Fruit fly (Drosophila melanogaster) whole organism, adult: Measurements from ENCODE around the gene Arr1.

ENCODE experiments used
- CG1620 ChIP-seq: fragments of 200-800 bp; sonication (Bioruptor generic); optimal IDR thresholded peaks from 2 replicates; lab custom pipeline; 2016; ENCODE audit warnings: missing biosample characterization, missing genetic modification characterization
- tj ChIP-seq: fragments of 200-800 bp; sonication (Bioruptor generic); optimal IDR thresholded peaks from 3 replicates; lab custom pipeline; 2017; ENCODE audit warnings: missing biosample characterization, mild to moderate bottlenecking, missing genetic modification characterization, moderate library complexity

DNA sequence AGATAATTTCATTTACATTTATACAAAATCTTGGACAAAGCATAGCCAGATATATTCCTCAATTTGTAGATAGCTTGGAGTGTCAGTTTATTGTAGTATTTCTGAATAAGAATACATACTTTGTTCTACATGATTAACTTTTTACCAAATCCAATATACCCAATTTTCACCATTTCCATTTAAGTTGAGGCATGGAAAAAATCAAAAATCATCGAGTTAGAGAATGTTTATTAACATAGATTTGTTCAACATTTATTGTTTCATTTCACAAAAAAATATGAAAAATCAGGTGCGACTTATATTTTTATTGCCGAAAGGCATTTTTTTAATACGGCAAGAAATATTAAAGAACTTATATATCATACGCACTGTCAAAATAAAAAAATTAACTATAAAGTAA, 47.6 kb downstream of the Arr1 start, which contains the start of gene Grl36b:
- TF ChIP-seq tj (GFP tag; lab: Kevin White, UChicago): no peak
- no peak for TF ChIP-seq CG1620 (GFP tag; lab: Kevin White, UChicago)
